Fruit fly (Drosophila melanogaster) whole organism, embryonic: Measurements from ENCODE around the gene CG3999.

Source experiments
- Antp ChIP-seq: fragments of 200-800 bp; sonication (Bioruptor generic); optimal IDR thresholded peaks from 3 replicates; lab custom pipeline; 2016; ENCODE audit warnings: missing biosample characterization, missing genetic modification characterization
- Atf3 ChIP-seq: fragments of 200-800 bp; sonication (Bioruptor generic); optimal IDR thresholded peaks from 3 replicates; lab custom pipeline; 2016; ENCODE audit warnings: missing biosample characterization, missing genetic modification characterization
- BtbVII ChIP-seq: fragments of 200-800 bp; sonication (Bioruptor generic); optimal IDR thresholded peaks from 3 replicates; lab custom pipeline; 2017; ENCODE audit warnings: missing biosample characterization, mild to moderate bottlenecking, missing genetic modification characterization
- CG10209 ChIP-seq: fragments of 200-800 bp; sonication (Bioruptor generic); optimal IDR thresholded peaks from 3 replicates; lab custom pipeline; 2017; ENCODE audit warnings: missing biosample characterization, mild to moderate bottlenecking, missing genetic modification characterization, missing genetic modification reagents
- CG1024 ChIP-seq: fragments of 200-800 bp; sonication (Bioruptor generic); IDR thresholded peaks from 2 replicates; pipeline ENCODE4 v1.3.6; 2022; ENCODE audit warnings: missing biosample characterization, missing genetic modification characterization
- CG10321 ChIP-seq: fragments of 200-800 bp; sonication (Bioruptor generic); IDR thresholded peaks from 2 replicates; pipeline ENCODE4 v1.3.6; 2022; ENCODE audit warnings: missing biosample characterization, missing genetic modification characterization
- CG10431 ChIP-seq: fragments of 200-800 bp; sonication (Bioruptor generic); optimal IDR thresholded peaks from 3 replicates; lab custom pipeline; 2018; ENCODE audit warnings: missing biosample characterization, mild to moderate bottlenecking, missing genetic modification characterization
- CG11560 ChIP-seq: fragments of 200-800 bp; sonication (Bioruptor generic); IDR thresholded peaks from 3 replicates; pipeline ENCODE4 v1.3.6; 2022; ENCODE audit warnings: missing biosample characterization, missing genetic modification characterization
- CG11723 ChIP-seq: fragments of 200-800 bp; sonication (Bioruptor generic); optimal IDR thresholded peaks from 2 replicates; lab custom pipeline; 2017; ENCODE audit warnings: missing biosample characterization, mild to moderate bottlenecking, missing genetic modification characterization
- CG12299 ChIP-seq: fragments of 200-800 bp; sonication (Bioruptor generic); optimal IDR thresholded peaks from 2 replicates; lab custom pipeline; 2018; ENCODE audit warnings: missing biosample characterization, mild to moderate bottlenecking, missing genetic modification characterization
- CG13424 ChIP-seq: fragments of 200-800 bp; sonication (Bioruptor generic); optimal IDR thresholded peaks from 2 replicates; lab custom pipeline; 2019; ENCODE audit warnings: missing biosample characterization, mild to moderate bottlenecking, missing genetic modification characterization, moderate library complexity
- CG14014 ChIP-seq: fragments of 200-800 bp; sonication (Bioruptor generic); IDR thresholded peaks from 2 replicates; pipeline ENCODE4 v1.3.6; 2022; ENCODE audit warnings: missing biosample characterization, missing genetic modification characterization
- CG14860 ChIP-seq: fragments of 200-800 bp; sonication (Bioruptor generic); IDR thresholded peaks from 3 replicates; pipeline ENCODE4 v1.3.6; 2022; ENCODE audit warnings: missing biosample characterization, missing genetic modification characterization; ENCODE audit not compliant: partially characterized antibody
- CG1529 ChIP-seq: fragments of 200-800 bp; sonication (Bioruptor generic); optimal IDR thresholded peaks from 3 replicates; lab custom pipeline; 2018; ENCODE audit warnings: missing biosample characterization, missing genetic modification characterization
- CG16815 ChIP-seq: fragments of 200-800 bp; sonication (Bioruptor generic); optimal IDR thresholded peaks from 3 replicates; lab custom pipeline; 2017; ENCODE audit warnings: missing biosample characterization, mild to moderate bottlenecking, missing genetic modification characterization
- CG17186 ChIP-seq: fragments of 200-800 bp; sonication (Bioruptor generic); optimal IDR thresholded peaks from 3 replicates; lab custom pipeline; 2017; ENCODE audit warnings: missing biosample characterization, missing genetic modification reagents, missing genetic modification characterization
- CG17568 ChIP-seq: fragments of 200-800 bp; sonication (Bioruptor generic); optimal IDR thresholded peaks from 2 replicates; lab custom pipeline; 2018; ENCODE audit warnings: missing biosample characterization, mild to moderate bottlenecking, missing genetic modification characterization, moderate library complexity
- CG1792 ChIP-seq: fragments of 200-800 bp; sonication (Bioruptor generic); optimal IDR thresholded peaks from 2 replicates; lab custom pipeline; 2016; ENCODE audit warnings: missing biosample characterization, missing genetic modification characterization
- CG2129 ChIP-seq: fragments of 200-800 bp; sonication (Bioruptor generic); IDR thresholded peaks from 2 replicates; pipeline ENCODE4 v1.3.6; 2022; ENCODE audit warnings: missing biosample characterization, missing genetic modification characterization; ENCODE audit not compliant: partially characterized antibody
- CG34422 ChIP-seq: fragments of 200-800 bp; sonication (Bioruptor generic); IDR thresholded peaks from 3 replicates; pipeline ENCODE4 v1.3.6; 2022; ENCODE audit warnings: missing biosample characterization, missing genetic modification characterization
- CG6254 ChIP-seq: fragments of 200-800 bp; sonication (Bioruptor generic); optimal IDR thresholded peaks from 3 replicates; lab custom pipeline; 2017; ENCODE audit warnings: mild to moderate bottlenecking, missing biosample characterization, missing genetic modification reagents, missing genetic modification characterization
- CG7839 ChIP-seq: fragments of 200-800 bp; sonication (Bioruptor generic); optimal IDR thresholded peaks from 3 replicates; lab custom pipeline; 2018; ENCODE audit warnings: missing biosample characterization, mild to moderate bottlenecking, missing genetic modification characterization, moderate library complexity
- CG8089 ChIP-seq: fragments of 200-800 bp; sonication (Bioruptor generic); optimal IDR thresholded peaks from 3 replicates; lab custom pipeline; 2016; ENCODE audit warnings: missing biosample characterization, missing genetic modification characterization
- CG8478 ChIP-seq: fragments of >200 bp; optimal IDR thresholded peaks from 2 replicates; lab custom pipeline; 2018
- D19B ChIP-seq: fragments of 200-800 bp; sonication (Bioruptor generic); optimal IDR thresholded peaks from 2 replicates; lab custom pipeline; 2017; ENCODE audit warnings: missing biosample characterization, mild to moderate bottlenecking, missing genetic modification characterization
- Dfd ChIP-seq, 2 experiments: fragments of >200 bp; optimal IDR thresholded peaks; 2 replicates each; lab custom pipeline; 2017; ENCODE audit warnings: missing biosample characterization in 2 of 2, missing genetic modification characterization in 2 of 2
- Doc2 ChIP-seq: fragments of 200-800 bp; sonication (Bioruptor generic); IDR thresholded peaks from 2 replicates; pipeline ENCODE4 v1.3.6; 2022; ENCODE audit warnings: missing biosample characterization, missing genetic modification characterization
- Dref ChIP-seq: fragments of 200-800 bp; sonication (Bioruptor generic); IDR thresholded peaks from 2 replicates; pipeline ENCODE4 v1.3.6; 2022; ENCODE audit warnings: missing biosample characterization, missing genetic modification characterization
- Fer2 ChIP-seq: fragments of 200-800 bp; sonication (Bioruptor generic); optimal IDR thresholded peaks from 2 replicates; lab custom pipeline; 2018; ENCODE audit warnings: missing biosample characterization, mild to moderate bottlenecking, missing genetic modification characterization, moderate library complexity
- Hr3 ChIP-seq: fragments of 200-800 bp; sonication (Bioruptor generic); optimal IDR thresholded peaks from 3 replicates; lab custom pipeline; 2016; ENCODE audit warnings: missing biosample characterization, missing genetic modification characterization
- Jarid2 ChIP-seq: fragments of 200-800 bp; sonication (Bioruptor generic); optimal IDR thresholded peaks from 3 replicates; lab custom pipeline; 2017; ENCODE audit warnings: mild to moderate bottlenecking, missing biosample characterization, missing genetic modification reagents, missing genetic modification characterization
- MESR4 ChIP-seq: fragments of 200-800 bp; sonication (Bioruptor generic); optimal IDR thresholded peaks from 2 replicates; lab custom pipeline; 2018; ENCODE audit warnings: missing biosample characterization, mild to moderate bottlenecking, missing genetic modification characterization, moderate library complexity
- Meics ChIP-seq: fragments of 200-800 bp; sonication (Bioruptor generic); optimal IDR thresholded peaks from 2 replicates; lab custom pipeline; 2017; ENCODE audit warnings: missing biosample characterization, mild to moderate bottlenecking, missing genetic modification characterization
- Taf1 ChIP-seq: fragments of 200-800 bp; sonication (Bioruptor generic); IDR thresholded peaks from 2 replicates; pipeline ENCODE4 v1.3.6; 2022; ENCODE audit warnings: missing biosample characterization, missing genetic modification characterization
- Xbp1 ChIP-seq: fragments of 200-800 bp; sonication (Bioruptor generic); optimal IDR thresholded peaks from 3 replicates; lab custom pipeline; 2016; ENCODE audit warnings: missing biosample characterization, mild to moderate bottlenecking, missing genetic modification characterization
- al ChIP-seq: fragments of 200-800 bp; sonication (Bioruptor generic); IDR thresholded peaks from 2 replicates; pipeline ENCODE4 v1.3.6; 2022; ENCODE audit warnings: missing biosample characterization, missing genetic modification characterization
- ash1 ChIP-seq: fragments of 200-800 bp; sonication (Bioruptor generic); optimal IDR thresholded peaks from 2 replicates; lab custom pipeline; 2018; ENCODE audit warnings: missing biosample characterization, mild to moderate bottlenecking, missing genetic modification characterization
- bab2 ChIP-seq: fragments of 200-800 bp; sonication (Bioruptor generic); optimal IDR thresholded peaks from 2 replicates; lab custom pipeline; 2016; ENCODE audit warnings: missing biosample characterization, missing genetic modification characterization
- dimm ChIP-seq: fragments of 200-800 bp; sonication (Bioruptor generic); IDR thresholded peaks from 2 replicates; pipeline ENCODE4 v1.3.6; 2022; ENCODE audit warnings: missing biosample characterization, missing genetic modification characterization
- grau ChIP-seq: fragments of 200-800 bp; optimal IDR thresholded peaks from 3 replicates; lab custom pipeline; 2019; ENCODE audit warnings: missing biosample characterization, mild to moderate bottlenecking, missing genetic modification characterization, moderate library complexity
- gsb ChIP-seq: fragments of 200-800 bp; sonication (Bioruptor generic); IDR thresholded peaks from 2 replicates; pipeline ENCODE4 v1.3.6; 2022; ENCODE audit warnings: missing biosample characterization, missing genetic modification characterization
- inv ChIP-seq: fragments of 200-800 bp; sonication (Bioruptor generic); IDR thresholded peaks from 2 replicates; pipeline ENCODE4 v1.3.6; 2022; ENCODE audit warnings: missing biosample characterization, missing genetic modification characterization; ENCODE audit not compliant: partially characterized antibody
- mirr ChIP-seq: fragments of 200-800 bp; sonication (Bioruptor generic); optimal IDR thresholded peaks from 3 replicates; lab custom pipeline; 2018; ENCODE audit warnings: missing biosample characterization, mild to moderate bottlenecking, missing genetic modification characterization
- nmo ChIP-seq: fragments of 200-800 bp; sonication (Bioruptor generic); optimal IDR thresholded peaks from 2 replicates; lab custom pipeline; 2018; ENCODE audit warnings: missing biosample characterization, mild to moderate bottlenecking, missing genetic modification characterization, moderate library complexity
- oc ChIP-seq: fragments of 200-800 bp; sonication (Bioruptor generic); optimal IDR thresholded peaks from 2 replicates; lab custom pipeline; 2018; ENCODE audit warnings: missing biosample characterization, mild to moderate bottlenecking, missing genetic modification characterization, moderate library complexity
- scrt ChIP-seq: fragments of 200-800 bp; sonication (Bioruptor generic); optimal IDR thresholded peaks from 2 replicates; lab custom pipeline; 2018; ENCODE audit warnings: missing biosample characterization, mild to moderate bottlenecking, missing genetic modification characterization, moderate library complexity
- sens-2 ChIP-seq: fragments of 200-800 bp; sonication (Bioruptor generic); IDR thresholded peaks from 2 replicates; pipeline ENCODE4 v1.3.6; 2022; ENCODE audit warnings: missing biosample characterization, missing genetic modification characterization
- shn ChIP-seq: fragments of 200-800 bp; sonication (Bioruptor generic); optimal IDR thresholded peaks from 3 replicates; lab custom pipeline; 2016; ENCODE audit warnings: missing biosample characterization, missing genetic modification characterization
- sna ChIP-seq: fragments of 200-800 bp; sonication (Bioruptor generic); IDR thresholded peaks from 2 replicates; pipeline ENCODE4 v1.3.6; 2022; ENCODE audit warnings: missing biosample characterization, missing genetic modification characterization; ENCODE audit not compliant: partially characterized antibody
- tll ChIP-seq, 2 experiments: fragments of 200-800 bp in 1 of 2; fragments of >200 bp in 1 of 2; sonication (Bioruptor generic) in 1 of 2; optimal IDR thresholded peaks; 2 replicates each; lab custom pipeline; 2017 to 2019; ENCODE audit warnings: missing biosample characterization in 2 of 2, missing genetic modification characterization in 2 of 2, mild to moderate bottlenecking in 1 of 2, moderate library complexity in 1 of 2
- z ChIP-seq: fragments of 200-800 bp; sonication (Bioruptor generic); IDR thresholded peaks from 3 replicates; pipeline ENCODE4 v1.3.6; 2022; ENCODE audit warnings: missing biosample characterization, missing genetic modification characterization

CG3999 gene

DNA sequence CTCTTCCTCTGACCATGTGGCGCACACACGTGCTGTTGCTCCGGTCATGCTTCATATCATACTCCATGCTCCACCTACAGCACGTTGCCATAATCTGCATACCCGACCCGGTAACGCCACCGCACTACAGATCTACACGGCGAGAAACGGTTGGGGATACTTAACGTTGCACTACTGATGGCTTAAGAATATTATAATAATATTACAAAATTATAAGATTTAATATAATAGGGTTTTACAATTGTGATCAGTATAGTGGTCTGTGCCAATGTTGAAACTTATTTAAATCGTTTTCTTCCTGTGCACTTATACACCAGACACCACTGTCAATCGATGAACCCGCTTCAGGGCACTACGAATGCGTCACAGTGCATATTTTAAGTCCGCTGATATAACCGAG, 37.9 kb upstream of the CG3999 start (continued):
- no peak for TF ChIP-seq ash1 (GFP tag; lab: Kevin White, UChicago)
- TF ChIP-seq gsb (GFP tag; lab: Robert Waterston, UW): 0 out of 2 replicates have a peak, but pooled peaks have one; percentile 18
- peak; percentile 74 for TF ChIP-seq sens-2 (GFP tag; lab: Robert Waterston, UW)
- peak; percentile 5 for TF ChIP-seq CG17186 (GFP tag; lab: Kevin White, UChicago)
- peak; percentile 70 for TF ChIP-seq CG6254 (GFP tag; lab: Kevin White, UChicago)
- TF ChIP-seq tll (GFP tag; optimal IDR thresholded peaks at IDR 0.05; lab: Kevin White, UChicago): no peak
- TF ChIP-seq Dfd (GFP tag; optimal IDR thresholded peaks at IDR 0.05; lab: Kevin White, UChicago): no peak
- peak; percentile 43 for TF ChIP-seq CG10209 (GFP tag; lab: Kevin White, UChicago)
- no peak for TF ChIP-seq CG8089 (GFP tag; lab: Kevin White, UChicago)
- no peak for TF ChIP-seq CG11560 (tag; lab: Robert Waterston, UW)
- no peak for TF ChIP-seq shn (GFP tag; lab: Kevin White, UChicago)
- TF ChIP-seq sna: no peak
- peak; percentile 73 for TF ChIP-seq CG13424 (tag; lab: Kevin White, UChicago)
- TF ChIP-seq nmo (GFP tag; lab: Kevin White, UChicago): peak; percentile 82
- TF ChIP-seq Xbp1 (GFP tag; lab: Kevin White, UChicago): peak; percentile 68
- peak; percentile 37 for TF ChIP-seq BtbVII (GFP tag; lab: Kevin White, UChicago)
- TF ChIP-seq CG16815: peak; percentile 25
- TF ChIP-seq D19B (GFP tag; lab: Kevin White, UChicago): no peak
- TF ChIP-seq MESR4 (GFP tag; lab: Kevin White, UChicago): no peak
- peak; percentile 64; the same call in 1 of the 2 replicates for TF ChIP-seq CG1024 (GFP tag; lab: Robert Waterston, UW)
- no peak for TF ChIP-seq CG10431 (GFP tag; lab: Kevin White, UChicago)
- TF ChIP-seq CG2129 (GFP tag; lab: Robert Waterston, UW): no peak
- TF ChIP-seq Taf1 (GFP tag; lab: Robert Waterston, UW): 0 out of 2 replicates have a peak, but pooled peaks have one; percentile 23
- TF ChIP-seq Atf3 (GFP tag; lab: Kevin White, UChicago): no peak
- TF ChIP-seq bab2 (GFP tag; lab: Kevin White, UChicago): no peak
- TF ChIP-seq CG17568 (GFP tag; lab: Kevin White, UChicago): no peak
- TF ChIP-seq z (GFP tag; lab: Robert Waterston, UW): no peak
- TF ChIP-seq CG11723 (GFP tag; lab: Kevin White, UChicago): peak; percentile 45
- TF ChIP-seq CG14014: peak; percentile 46; the same call in 1 of the 2 replicates
- TF ChIP-seq oc: peak; percentile 71
- TF ChIP-seq Meics: peak; percentile 35
- TF ChIP-seq inv: no peak
- peak; percentile 76 for TF ChIP-seq CG34422 (GFP tag; lab: Robert Waterston, UW)
- peak; percentile 43 for TF ChIP-seq Hr3 (GFP tag; lab: Kevin White, UChicago)
- TF ChIP-seq CG8478 (lab: Kevin White, UChicago): no peak
- TF ChIP-seq CG1792: no peak
- peak; percentile 27 for TF ChIP-seq CG12299 (tag; lab: Kevin White, UChicago)
- no peak for TF ChIP-seq Doc2 (GFP tag; lab: Robert Waterston, UW)
- TF ChIP-seq CG14860 (GFP tag; lab: Robert Waterston, UW): no peak
- TF ChIP-seq Dref: no peak
- TF ChIP-seq Fer2 (tag; lab: Kevin White, UChicago): no peak
- no peak for TF ChIP-seq grau (tag; lab: Kevin White, UChicago)
- no peak for TF ChIP-seq Antp (GFP tag; lab: Kevin White, UChicago)
- peak; percentile 40 for TF ChIP-seq Jarid2 (GFP tag; lab: Kevin White, UChicago)
- TF ChIP-seq CG1529 (GFP tag; lab: Kevin White, UChicago): peak; percentile 62
- no peak for TF ChIP-seq mirr (GFP tag; lab: Kevin White, UChicago)
- no peak for TF ChIP-seq CG10321 (GFP tag; lab: Robert Waterston, UW)
- no peak for TF ChIP-seq al (GFP tag; lab: Robert Waterston, UW)
- TF ChIP-seq CG7839 (tag; lab: Kevin White, UChicago): peak; percentile 77
- TF ChIP-seq scrt (GFP tag; lab: Kevin White, UChicago): no peak
- peak; percentile 60; the same call in 1 of the 2 replicates for TF ChIP-seq dimm
